Worm (Caenorhabditis elegans) whole organism, L1 larva: ENCODE data around the gene F31B9.7.

Source experiments
- egl-27 ChIP-seq, 2 experiments: fragments of 150-350 bp in 1 of 2; sonication (generic microtip); optimal IDR thresholded peaks; 3 replicates each; lab custom pipeline; 2017 to 2018; ENCODE audit warnings: missing biosample characterization in 2 of 2, missing genetic modification characterization in 2 of 2, missing genetic modification reagents in 2 of 2
- elt-3 ChIP-seq, 6 experiments: fragments of 150-350 bp in 1 of 6; sonication (generic microtip); optimal IDR thresholded peaks; 2 replicates each; lab custom pipeline; 2017 to 2018; ENCODE audit warnings: missing biosample characterization in 6 of 6, missing genetic modification characterization in 6 of 6, inconsistent platforms in 1 of 6
- fkh-10 ChIP-seq: sonication (generic microtip); optimal IDR thresholded peaks from 2 replicates; lab custom pipeline; 2017; ENCODE audit warnings: missing biosample characterization, missing genetic modification reagents, missing genetic modification characterization
- fkh-8 ChIP-seq: sonication (generic microtip); optimal IDR thresholded peaks from 2 replicates; lab custom pipeline; 2016; ENCODE audit warnings: mild to moderate bottlenecking, missing genetic modification characterization, missing compliant biosample characterization
- lin-15B ChIP-seq: fragments of 150-350 bp; sonication (generic microtip); optimal IDR thresholded peaks from 3 replicates; lab custom pipeline; 2014; ENCODE audit warnings: missing biosample characterization, missing genetic modification characterization
- nhr-90 ChIP-seq: sonication (generic microtip); optimal IDR thresholded peaks from 2 replicates; lab custom pipeline; 2016; ENCODE audit warnings: mild to moderate bottlenecking, missing genetic modification characterization, missing compliant biosample characterization; ENCODE audit not compliant: poor library complexity
- snpc-4 ChIP-seq: fragments of 150-350 bp; optimal IDR thresholded peaks from 2 replicates; lab custom pipeline; 2014; ENCODE audit warnings: missing biosample characterization, missing genetic modification characterization
- unc-86 ChIP-seq: sonication (generic microtip); optimal IDR thresholded peaks from 2 replicates; lab custom pipeline; 2016; ENCODE audit warnings: missing genetic modification characterization, missing compliant biosample characterization

DNA sequence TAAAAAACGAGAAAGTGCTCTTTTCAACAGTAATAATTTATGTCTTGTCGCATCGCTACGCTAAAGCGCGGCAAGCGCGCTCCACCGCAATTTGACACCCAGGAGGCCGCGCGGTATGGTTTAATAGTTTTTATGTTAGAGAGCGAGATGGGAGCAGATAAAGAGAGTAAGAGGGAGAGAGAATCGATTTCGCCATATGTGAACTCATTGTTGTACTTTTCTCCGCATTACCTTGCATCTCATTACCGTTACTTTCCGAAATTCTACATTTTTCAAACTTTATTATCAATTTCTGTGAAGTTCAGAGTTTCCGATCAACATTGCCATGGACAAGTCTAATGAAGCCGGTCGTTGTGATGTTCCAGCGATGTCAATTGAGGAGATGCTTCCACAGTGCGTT is 4.0 kb downstream of the F31B9.7 start, which contains the start of gene F31B9.3:
- TF ChIP-seq unc-86 (tag; lab: Kevin White, UChicago) (no peak), fkh-8 (tag; lab: Kevin White, UChicago) (no peak), fkh-10 (GFP tag; lab: Kevin White, UChicago) (no peak), lin-15B (no peak), snpc-4 (tag; lab: Kevin White, UChicago) (no peak), egl-27 (tag; optimal IDR thresholded peaks at IDR 0.05; lab: Kevin White, UChicago) (no peak), elt-3 (tag; optimal IDR thresholded peaks at IDR 0.05; lab: Kevin White, UChicago) (no peak), nhr-90 (tag; lab: Kevin White, UChicago) (no peak)
